Worm (Caenorhabditis elegans): ENCODE results near the gene str-46.

str-46 gene

DNA sequence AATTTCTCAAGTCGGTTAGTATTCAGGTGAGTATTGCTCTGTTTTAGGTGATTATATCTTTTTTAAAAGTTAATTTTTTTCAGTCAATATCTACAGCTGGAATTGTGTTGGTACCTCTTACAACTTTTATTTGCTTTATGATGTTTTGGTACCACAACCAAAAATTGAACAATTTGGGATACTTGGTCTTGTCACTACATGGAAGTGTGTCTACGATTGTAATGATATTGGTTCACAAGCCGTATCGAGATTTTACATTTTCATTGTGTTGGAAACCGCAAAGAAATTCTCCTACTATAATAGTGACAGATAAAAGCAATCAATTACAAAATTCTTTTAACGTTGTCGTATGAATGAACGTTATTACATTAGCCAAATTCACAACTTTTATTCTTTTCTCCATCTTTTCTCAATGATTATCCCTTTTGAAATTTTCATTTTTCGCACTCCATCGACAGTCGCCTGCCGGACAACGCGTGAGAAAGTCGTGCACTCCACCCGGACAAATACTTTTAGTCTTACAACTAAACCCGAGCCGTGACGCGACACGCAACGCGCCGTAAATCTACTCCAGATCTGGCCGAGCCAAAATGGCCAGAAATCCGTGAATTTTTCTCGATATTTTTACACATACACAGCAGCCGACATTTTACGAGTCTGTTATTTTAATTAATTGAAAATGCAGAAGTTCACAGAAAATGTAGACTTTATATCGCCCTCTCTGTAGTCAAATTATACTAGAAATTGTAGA, 27.8 kb downstream of the str-46 start (continued):
- TF ChIP-seq nhr-179 (tag; optimal IDR thresholded peaks at IDR 0.05) (no peak), snpc-4 (GFP tag; optimal IDR thresholded peaks at IDR 0.05) (no peak), snpc-4 (tag; optimal IDR thresholded peaks at IDR 0.05) (peak in 2 of 4 experiments; percentile 7 to 86), hsf-1 (GFP tag; IDR thresholded peaks at IDR 0.05) (peak; percentile 40; the same call in 1 of the 2 replicates), let-607 (tag; optimal IDR thresholded peaks at IDR 0.05) (no peak), cebp-1 (GFP tag; IDR thresholded peaks at IDR 0.05) (no peak), cebp-1 (tag; optimal IDR thresholded peaks at IDR 0.05) (no peak), ztf-18 (tag; optimal IDR thresholded peaks at IDR 0.05) (no peak), rcor-1 (GFP tag; IDR thresholded peaks at IDR 0.05) (no peak), F49E8.2 (tag; optimal IDR thresholded peaks at IDR 0.05; ENCODE audit: insufficient read depth) (no peak), zfh-2 (GFP tag; conservative IDR thresholded peaks at IDR 0.05) (no peak), ztf-22 (GFP tag; optimal IDR thresholded peaks at IDR 0.05) (peak; percentile 50), Y53G8AR.9 (GFP tag; conservative IDR thresholded peaks at IDR 0.05) (peak; percentile 62), Y53F4B.3 (GFP tag; IDR thresholded peaks at IDR 0.05) (no peak), unc-130 (GFP tag; optimal IDR thresholded peaks at IDR 0.05) (no peak), D2030.7 (GFP tag; IDR thresholded peaks at IDR 0.05) (no peak), rpc-1 (optimal IDR thresholded peaks at IDR 0.05) (no peak), rpc-1 (tag; optimal IDR thresholded peaks at IDR 0.05) (no peak), repo-1 (tag; optimal IDR thresholded peaks at IDR 0.05) (peak; percentile 45), T26A5.8 (tag; optimal IDR thresholded peaks at IDR 0.05) (no peak), F33H1.4 (GFP tag; IDR thresholded peaks at IDR 0.05) (no peak), lag-1 (GFP tag; IDR thresholded peaks at IDR 0.05) (no peak), F22D6.2 (tag; optimal IDR thresholded peaks at IDR 0.05) (no peak), gei-17 (GFP tag; optimal IDR thresholded peaks at IDR 0.05) (no peak), B0261.1 (tag; optimal IDR thresholded peaks at IDR 0.05) (no peak), tlf-1 (GFP tag; optimal IDR thresholded peaks at IDR 0.05) (no peak), attf-3 (GFP tag; conservative IDR thresholded peaks at IDR 0.05) (no peak), ceh-40 (GFP tag; IDR thresholded peaks at IDR 0.05) (no peak), mxl-1 (tag; optimal IDR thresholded peaks at IDR 0.05) (no peak), Y95B8A.8 (GFP tag; IDR thresholded peaks at IDR 0.05) (no peak), sptf-2 (GFP tag; optimal IDR thresholded peaks at IDR 0.05) (no peak), tbx-9 (tag; optimal IDR thresholded peaks at IDR 0.05; ENCODE audit: borderline replicate concordance) (no peak), ZK185.1 (tag; optimal IDR thresholded peaks at IDR 0.05; ENCODE audit: poor library complexity, severe bottlenecking) (no peak), xnd-1 (tag; optimal IDR thresholded peaks at IDR 0.05) (no peak), F39B2.1 (GFP tag; IDR thresholded peaks at IDR 0.05) (no peak), nhr-90 (tag; optimal IDR thresholded peaks at IDR 0.05) (peak; percentile 62), F37B4.10 (GFP tag; IDR thresholded peaks at IDR 0.05) (peak; percentile 98), ets-4 (GFP tag; optimal IDR thresholded peaks at IDR 0.05) (no peak), pha-4 (tag; optimal IDR thresholded peaks at IDR 0.05) (no peak), C06A6.2 (GFP tag; conservative IDR thresholded peaks at IDR 0.05) (no peak), Y56A3A.18 (GFP tag; IDR thresholded peaks at IDR 0.05) (peak; percentile 16; the same call in 1 of the 2 replicates), ztf-25 (GFP tag; IDR thresholded peaks at IDR 0.05) (no peak), Y79H2A.3 (GFP tag; conservative IDR thresholded peaks at IDR 0.05) (no peak), egl-18 (GFP tag; IDR thresholded peaks at IDR 0.05) (no peak), mel-28 (tag; optimal IDR thresholded peaks at IDR 0.05; ENCODE audit: borderline replicate concordance) (no peak), B0019.2 (GFP tag; conservative IDR thresholded peaks at IDR 0.05) (no peak), aptf-2 (GFP tag; conservative IDR thresholded peaks at IDR 0.05) (no peak), madf-6 (GFP tag; IDR thresholded peaks at IDR 0.05) (no peak), lin-26 (GFP tag; IDR thresholded peaks at IDR 0.05) (no peak)
